Fruit fly (Drosophila melanogaster) whole organism, embryonic: Measurements from ENCODE around the gene CG12773.

Experiments used
- C15 ChIP-seq: fragments of 200-800 bp; sonication (Bioruptor generic); IDR thresholded peaks from 3 replicates; pipeline ENCODE4 v1.3.6; 2022; ENCODE audit warnings: missing biosample characterization, missing genetic modification characterization
- CG10209 ChIP-seq: fragments of 200-800 bp; sonication (Bioruptor generic); optimal IDR thresholded peaks from 3 replicates; lab custom pipeline; 2017; ENCODE audit warnings: missing biosample characterization, mild to moderate bottlenecking, missing genetic modification characterization, missing genetic modification reagents
- CG11695 ChIP-seq: fragments of 200-800 bp; sonication (Bioruptor generic); IDR thresholded peaks from 3 replicates; pipeline ENCODE4 v1.3.6; 2022; ENCODE audit warnings: missing biosample characterization, missing genetic modification characterization
- CG14441 ChIP-seq: fragments of 200-800 bp; sonication (Bioruptor generic); IDR thresholded peaks from 2 replicates; pipeline ENCODE4 v1.3.6; 2022; ENCODE audit warnings: missing biosample characterization, missing genetic modification characterization
- CG14710 ChIP-seq: fragments of 200-800 bp; sonication (Bioruptor generic); optimal IDR thresholded peaks from 3 replicates; lab custom pipeline; 2019; ENCODE audit warnings: missing biosample characterization, mild to moderate bottlenecking, missing genetic modification characterization, moderate library complexity
- CG15514 ChIP-seq: fragments of 200-800 bp; sonication (Bioruptor generic); optimal IDR thresholded peaks from 3 replicates; lab custom pipeline; 2017; ENCODE audit warnings: missing biosample characterization, missing genetic modification characterization, mild to moderate bottlenecking, moderate library complexity, missing genetic modification reagents
- CG1792 ChIP-seq: fragments of 200-800 bp; sonication (Bioruptor generic); optimal IDR thresholded peaks from 2 replicates; lab custom pipeline; 2016; ENCODE audit warnings: missing biosample characterization, missing genetic modification characterization
- CG18476 ChIP-seq: fragments of 200-800 bp; sonication (Bioruptor generic); optimal IDR thresholded peaks from 2 replicates; lab custom pipeline; 2016; ENCODE audit warnings: missing biosample characterization, mild to moderate bottlenecking, missing genetic modification characterization
- CG2875 ChIP-seq: fragments of 200-800 bp; sonication (Bioruptor generic); optimal IDR thresholded peaks from 2 replicates; lab custom pipeline; 2017; ENCODE audit warnings: missing biosample characterization, mild to moderate bottlenecking, missing genetic modification characterization, missing genetic modification reagents
- CG3163 ChIP-seq: fragments of 200-800 bp; sonication (Bioruptor generic); optimal IDR thresholded peaks from 3 replicates; lab custom pipeline; 2016; ENCODE audit warnings: missing biosample characterization, missing genetic modification characterization
- CG32767 ChIP-seq: fragments of 200-800 bp; sonication (Bioruptor generic); IDR thresholded peaks from 2 replicates; pipeline ENCODE4 v1.3.6; 2022; ENCODE audit warnings: missing biosample characterization, missing genetic modification characterization
- CG3281 ChIP-seq: fragments of 200-800 bp; sonication (Bioruptor generic); optimal IDR thresholded peaks from 3 replicates; lab custom pipeline; 2017; ENCODE audit warnings: missing biosample characterization, mild to moderate bottlenecking, missing genetic modification characterization
- CG4282 ChIP-seq: fragments of 200-800 bp; sonication (Bioruptor generic); optimal IDR thresholded peaks from 2 replicates; lab custom pipeline; 2016; ENCODE audit warnings: missing biosample characterization, missing genetic modification characterization
- CG4424 ChIP-seq: fragments of 200-800 bp; sonication (Bioruptor generic); optimal IDR thresholded peaks from 3 replicates; lab custom pipeline; 2016; ENCODE audit warnings: missing biosample characterization, missing genetic modification characterization
- CG4730 ChIP-seq: fragments of 200-800 bp; sonication (Bioruptor generic); IDR thresholded peaks from 2 replicates; pipeline ENCODE4 v1.3.6; 2022; ENCODE audit warnings: missing biosample characterization, missing genetic modification characterization
- CG4820 ChIP-seq: fragments of 200-800 bp; sonication (Bioruptor generic); optimal IDR thresholded peaks from 3 replicates; lab custom pipeline; 2016; ENCODE audit warnings: missing biosample characterization, missing genetic modification characterization
- CG6854 ChIP-seq: fragments of 200-800 bp; sonication (Bioruptor generic); optimal IDR thresholded peaks from 3 replicates; lab custom pipeline; 2017; ENCODE audit warnings: missing biosample characterization, mild to moderate bottlenecking, missing genetic modification characterization
- CG7372 ChIP-seq: fragments of 200-800 bp; sonication (Bioruptor generic); IDR thresholded peaks from 2 replicates; pipeline ENCODE4 v1.3.6; 2022; ENCODE audit warnings: missing biosample characterization, missing genetic modification characterization
- CG7839 ChIP-seq: fragments of 200-800 bp; sonication (Bioruptor generic); optimal IDR thresholded peaks from 3 replicates; lab custom pipeline; 2018; ENCODE audit warnings: missing biosample characterization, mild to moderate bottlenecking, missing genetic modification characterization, moderate library complexity
- Dip3 ChIP-seq: fragments of 200-800 bp; sonication (Bioruptor generic); optimal IDR thresholded peaks from 3 replicates; lab custom pipeline; 2016; ENCODE audit warnings: missing biosample characterization, missing genetic modification characterization
- ERR ChIP-seq: fragments of 200-800 bp; sonication (Bioruptor generic); optimal IDR thresholded peaks from 2 replicates; lab custom pipeline; 2016; ENCODE audit warnings: missing biosample characterization, missing genetic modification characterization
- GATAe ChIP-seq: fragments of 200-800 bp; sonication (Bioruptor generic); conservative IDR thresholded peaks from 2 replicates; pipeline ENCODE4 v1.3.6; 2022; ENCODE audit warnings: missing biosample characterization, missing genetic modification characterization
- HHEX ChIP-seq: fragments of 200-800 bp; sonication (Bioruptor generic); optimal IDR thresholded peaks from 3 replicates; lab custom pipeline; 2017; ENCODE audit warnings: missing biosample characterization, mild to moderate bottlenecking, missing genetic modification characterization, missing genetic modification reagents
- HmgD ChIP-seq: fragments of 200-800 bp; sonication (Bioruptor generic); optimal IDR thresholded peaks from 3 replicates; lab custom pipeline; 2016; ENCODE audit warnings: missing biosample characterization, missing genetic modification characterization
- Jarid2 ChIP-seq: fragments of 200-800 bp; sonication (Bioruptor generic); optimal IDR thresholded peaks from 3 replicates; lab custom pipeline; 2017; ENCODE audit warnings: mild to moderate bottlenecking, missing biosample characterization, missing genetic modification reagents, missing genetic modification characterization
- Lhr ChIP-seq: fragments of 200-800 bp; sonication (Bioruptor generic); optimal IDR thresholded peaks from 3 replicates; lab custom pipeline; 2017; ENCODE audit warnings: mild to moderate bottlenecking, missing biosample characterization, missing genetic modification reagents, missing genetic modification characterization
- Lpt ChIP-seq: fragments of >200 bp; optimal IDR thresholded peaks from 2 replicates; lab custom pipeline; 2018; ENCODE audit warnings: missing biosample characterization, missing genetic modification characterization
- NK7.1 ChIP-seq: fragments of 200-800 bp; sonication (Bioruptor generic); optimal IDR thresholded peaks from 3 replicates; lab custom pipeline; 2016; ENCODE audit warnings: missing biosample characterization, missing genetic modification characterization
- Rfx ChIP-seq: fragments of 200-800 bp; sonication (Bioruptor generic); IDR thresholded peaks from 2 replicates; pipeline ENCODE4 v1.3.6; 2022; ENCODE audit warnings: missing biosample characterization, missing genetic modification characterization
- ab ChIP-seq: fragments of 200-800 bp; sonication (Bioruptor generic); optimal IDR thresholded peaks from 2 replicates; lab custom pipeline; 2016; ENCODE audit warnings: missing biosample characterization, missing genetic modification characterization
- ap ChIP-seq: fragments of 200-800 bp; sonication (Bioruptor generic); IDR thresholded peaks from 2 replicates; pipeline ENCODE4 v1.3.6; 2022; ENCODE audit warnings: missing biosample characterization, missing genetic modification characterization
- ci ChIP-seq: fragments of 200-800 bp; sonication (Bioruptor generic); IDR thresholded peaks from 3 replicates; pipeline ENCODE4 v1.3.6; 2022; ENCODE audit warnings: missing biosample characterization, missing genetic modification characterization
- da ChIP-seq: fragments of 200-800 bp; sonication (Bioruptor generic); optimal IDR thresholded peaks from 2 replicates; lab custom pipeline; 2016; ENCODE audit warnings: missing biosample characterization, missing genetic modification characterization
- danr ChIP-seq: fragments of 200-800 bp; sonication (Bioruptor generic); IDR thresholded peaks from 2 replicates; pipeline ENCODE4 v1.3.6; 2022; ENCODE audit warnings: missing biosample characterization, missing genetic modification characterization
- dati ChIP-seq: fragments of 200-800 bp; sonication (Bioruptor generic); IDR thresholded peaks from 2 replicates; pipeline ENCODE4 v1.3.6; 2022; ENCODE audit warnings: missing biosample characterization, missing genetic modification characterization
- dmrt99B ChIP-seq: fragments of 200-800 bp; sonication (Bioruptor generic); optimal IDR thresholded peaks from 2 replicates; lab custom pipeline; 2018; ENCODE audit warnings: missing biosample characterization, mild to moderate bottlenecking, missing genetic modification characterization, moderate library complexity
- exex ChIP-seq: fragments of 200-800 bp; sonication (Bioruptor generic); optimal IDR thresholded peaks from 4 replicates; lab custom pipeline; 2018; ENCODE audit warnings: missing biosample characterization, mild to moderate bottlenecking, missing genetic modification characterization, moderate library complexity
- gcm2 ChIP-seq: fragments of 200-800 bp; sonication (Bioruptor generic); optimal IDR thresholded peaks from 2 replicates; lab custom pipeline; 2016; ENCODE audit warnings: missing biosample characterization, missing genetic modification characterization
- grau ChIP-seq: fragments of 200-800 bp; optimal IDR thresholded peaks from 3 replicates; lab custom pipeline; 2019; ENCODE audit warnings: missing biosample characterization, mild to moderate bottlenecking, missing genetic modification characterization, moderate library complexity
- lbe ChIP-seq: fragments of 200-800 bp; sonication (Bioruptor generic); optimal IDR thresholded peaks from 2 replicates; lab custom pipeline; 2016; ENCODE audit warnings: missing biosample characterization, mild to moderate bottlenecking, missing genetic modification characterization
- lov ChIP-seq, 2 experiments: fragments of 200-800 bp in 1 of 2; fragments of >200 bp in 1 of 2; sonication (Bioruptor generic) in 1 of 2; IDR thresholded peaks in 1 of 2; optimal IDR thresholded peaks in 1 of 2; 2 replicates in 1 of 2; 3 replicates in 1 of 2; pipeline versions ENCODE4 v1.3.6 to Lab custom; 2017 to 2022; ENCODE audit warnings: missing biosample characterization in 1 of 2, missing genetic modification characterization in 1 of 2
- mirr ChIP-seq: fragments of 200-800 bp; sonication (Bioruptor generic); optimal IDR thresholded peaks from 3 replicates; lab custom pipeline; 2018; ENCODE audit warnings: missing biosample characterization, mild to moderate bottlenecking, missing genetic modification characterization
- nerfin-2 ChIP-seq: fragments of 200-800 bp; sonication (Bioruptor generic); IDR thresholded peaks from 2 replicates; pipeline ENCODE4 v1.3.6; 2022; ENCODE audit warnings: missing biosample characterization, missing genetic modification characterization; ENCODE audit not compliant: partially characterized antibody
- nom ChIP-seq: fragments of 200-800 bp; sonication (Bioruptor generic); optimal IDR thresholded peaks from 2 replicates; lab custom pipeline; 2017; ENCODE audit warnings: missing biosample characterization, missing genetic modification characterization, mild to moderate bottlenecking, moderate library complexity, missing genetic modification reagents
- oc ChIP-seq: fragments of 200-800 bp; sonication (Bioruptor generic); optimal IDR thresholded peaks from 2 replicates; lab custom pipeline; 2018; ENCODE audit warnings: missing biosample characterization, mild to moderate bottlenecking, missing genetic modification characterization, moderate library complexity
- pros ChIP-seq: fragments of 200-800 bp; sonication (Bioruptor generic); optimal IDR thresholded peaks from 3 replicates; lab custom pipeline; 2019; ENCODE audit warnings: missing biosample characterization, mild to moderate bottlenecking, missing genetic modification characterization, moderate library complexity
- row ChIP-seq: fragments of 200-800 bp; sonication (Bioruptor generic); IDR thresholded peaks from 3 replicates; pipeline ENCODE4 v1.3.6; 2022; ENCODE audit warnings: missing biosample characterization, missing genetic modification characterization
- salm ChIP-seq: fragments of 200-800 bp; sonication (Bioruptor generic); optimal IDR thresholded peaks from 2 replicates; lab custom pipeline; 2018; ENCODE audit warnings: missing biosample characterization, mild to moderate bottlenecking, missing genetic modification characterization
- so ChIP-seq: fragments of 200-800 bp; sonication (Bioruptor generic); IDR thresholded peaks from 3 replicates; pipeline ENCODE4 v1.3.6; 2022; ENCODE audit warnings: missing biosample characterization, missing genetic modification characterization
- tin ChIP-seq: fragments of 200-800 bp; sonication (Bioruptor generic); optimal IDR thresholded peaks from 3 replicates; lab custom pipeline; 2016; ENCODE audit warnings: missing biosample characterization, missing genetic modification characterization
- tll ChIP-seq, 2 experiments: fragments of 200-800 bp in 1 of 2; fragments of >200 bp in 1 of 2; sonication (Bioruptor generic) in 1 of 2; optimal IDR thresholded peaks; 2 replicates each; lab custom pipeline; 2017 to 2019; ENCODE audit warnings: missing biosample characterization in 2 of 2, missing genetic modification characterization in 2 of 2, mild to moderate bottlenecking in 1 of 2, moderate library complexity in 1 of 2
- yki ChIP-seq: fragments of >200 bp; optimal IDR thresholded peaks from 3 replicates; lab custom pipeline; 2018

Gene CG12773

dm6 chrX:1337998-1338397 is 15.8 kb downstream of the CG12773 start (continued):
- TF ChIP-seq CG7839 (tag; lab: Kevin White, UChicago) (no peak), Jarid2 (GFP tag; lab: Kevin White, UChicago) (peak; percentile 57), CG7372 (GFP tag; lab: Robert Waterston, UW) (no peak), CG10209 (GFP tag; lab: Kevin White, UChicago) (no peak), salm (tag; lab: Kevin White, UChicago) (no peak), CG4730 (no peak), nerfin-2 (no peak), CG4424 (GFP tag; lab: Kevin White, UChicago) (no peak), dati (no peak), Lpt (GFP tag; lab: Kevin White, UChicago) (no peak), lbe (GFP tag; lab: Kevin White, UChicago) (no peak), CG4820 (GFP tag; lab: Kevin White, UChicago) (no peak), danr (GFP tag; lab: Robert Waterston, UW) (no peak), ab (GFP tag; lab: Kevin White, UChicago) (no peak), GATAe (no peak), dmrt99B (tag; lab: Kevin White, UChicago) (no peak), CG14441 (GFP tag; lab: Robert Waterston, UW) (no peak), Lhr (GFP tag; lab: Kevin White, UChicago) (no peak), CG32767 (GFP tag; lab: Robert Waterston, UW) (no peak), CG2875 (GFP tag; lab: Kevin White, UChicago) (no peak), NK7.1 (GFP tag; lab: Kevin White, UChicago) (no peak), CG11695 (GFP tag; lab: Robert Waterston, UW) (no peak), Rfx (no peak), CG6854 (no peak), CG18476 (GFP tag; lab: Kevin White, UChicago) (no peak), da (GFP tag; lab: Kevin White, UChicago) (no peak), lov (optimal IDR thresholded peaks at IDR 0.05; lab: Kevin White, UChicago) (no peak), lov (GFP tag; IDR thresholded peaks at IDR 0.05; lab: Robert Waterston, UW) (no peak), grau (no peak), C15 (GFP tag; lab: Robert Waterston, UW) (no peak), CG15514 (no peak), tll (GFP tag; optimal IDR thresholded peaks at IDR 0.05; lab: Kevin White, UChicago) (no peak), HHEX (GFP tag; lab: Kevin White, UChicago) (no peak), oc (peak; percentile 15), CG1792 (GFP tag; lab: Kevin White, UChicago) (no peak), pros (GFP tag; lab: Kevin White, UChicago) (no peak), exex (tag; lab: Kevin White, UChicago) (no peak), Dip3 (GFP tag; lab: Kevin White, UChicago) (no peak), CG3163 (no peak), so (GFP tag; lab: Robert Waterston, UW) (no peak), tin (GFP tag; lab: Kevin White, UChicago) (no peak), ap (GFP tag; lab: Robert Waterston, UW) (no peak), CG3281 (no peak), yki (lab: Kevin White, UChicago) (no peak), CG14710 (no peak), nom (no peak), HmgD (GFP tag; lab: Kevin White, UChicago) (no peak), CG4282 (GFP tag; lab: Kevin White, UChicago) (no peak), row (GFP tag; lab: Robert Waterston, UW) (peak; percentile 12; the same call in 1 of the 3 replicates), mirr (GFP tag; lab: Kevin White, UChicago) (no peak), gcm2 (GFP tag; lab: Kevin White, UChicago) (no peak), ci (GFP tag; lab: Robert Waterston, UW) (0 out of 3 replicates have a peak, but pooled peaks have one; percentile 39), ERR (no peak)
